Fruit fly (Drosophila melanogaster) whole organism, embryonic: ENCODE results near the gene Neu2.

Experiments
- Antp ChIP-seq: fragments of 200-800 bp; sonication (Bioruptor generic); optimal IDR thresholded peaks from 3 replicates; lab custom pipeline; 2016; ENCODE audit warnings: missing biosample characterization, missing genetic modification characterization
- BEAF-32 ChIP-seq: fragments of 200-800 bp; sonication (Bioruptor generic); optimal IDR thresholded peaks from 3 replicates; lab custom pipeline; 2017; ENCODE audit warnings: missing biosample characterization, missing genetic modification characterization, mild to moderate bottlenecking, moderate library complexity, missing genetic modification reagents
- CG10431 ChIP-seq: fragments of 200-800 bp; sonication (Bioruptor generic); optimal IDR thresholded peaks from 3 replicates; lab custom pipeline; 2018; ENCODE audit warnings: missing biosample characterization, mild to moderate bottlenecking, missing genetic modification characterization
- CG12299 ChIP-seq: fragments of 200-800 bp; sonication (Bioruptor generic); optimal IDR thresholded peaks from 2 replicates; lab custom pipeline; 2018; ENCODE audit warnings: missing biosample characterization, mild to moderate bottlenecking, missing genetic modification characterization
- CG12391 ChIP-seq: fragments of 200-800 bp; sonication (Bioruptor generic); optimal IDR thresholded peaks from 3 replicates; lab custom pipeline; 2018; ENCODE audit warnings: missing biosample characterization, mild to moderate bottlenecking, missing genetic modification characterization, moderate library complexity
- CG12659 ChIP-seq: fragments of 200-800 bp; sonication (Bioruptor generic); optimal IDR thresholded peaks from 3 replicates; lab custom pipeline; 2017; ENCODE audit warnings: mild to moderate bottlenecking, missing biosample characterization, missing genetic modification reagents, missing genetic modification characterization
- CG13287 ChIP-seq: fragments of 200-800 bp; sonication (Bioruptor generic); IDR thresholded peaks from 2 replicates; pipeline ENCODE4 v1.3.6; 2022; ENCODE audit warnings: missing biosample characterization, missing genetic modification characterization; ENCODE audit not compliant: partially characterized antibody
- CG14050 ChIP-seq: fragments of 200-800 bp; sonication (Bioruptor generic); IDR thresholded peaks from 3 replicates; pipeline ENCODE4 v1.3.6; 2022; ENCODE audit warnings: missing biosample characterization, missing genetic modification characterization
- CG16863 ChIP-seq: fragments of 200-800 bp; sonication (Bioruptor generic); optimal IDR thresholded peaks from 3 replicates; lab custom pipeline; 2016; ENCODE audit warnings: missing biosample characterization, missing genetic modification characterization
- CG17912 ChIP-seq: fragments of 200-800 bp; sonication (Bioruptor generic); optimal IDR thresholded peaks from 2 replicates; lab custom pipeline; 2018; ENCODE audit warnings: missing biosample characterization, mild to moderate bottlenecking, missing genetic modification characterization
- CG2116 ChIP-seq: fragments of 200-800 bp; sonication (Bioruptor generic); optimal IDR thresholded peaks from 3 replicates; lab custom pipeline; 2018; ENCODE audit warnings: missing biosample characterization, mild to moderate bottlenecking, missing genetic modification characterization
- CG2120 ChIP-seq: fragments of 200-800 bp; sonication (Bioruptor generic); optimal IDR thresholded peaks from 3 replicates; lab custom pipeline; 2016; ENCODE audit warnings: missing biosample characterization, missing genetic modification characterization
- CG30020 ChIP-seq: fragments of 200-800 bp; optimal IDR thresholded peaks from 2 replicates; lab custom pipeline; 2019; ENCODE audit warnings: missing biosample characterization, mild to moderate bottlenecking, missing genetic modification characterization, moderate library complexity
- CG3281 ChIP-seq: fragments of 200-800 bp; sonication (Bioruptor generic); optimal IDR thresholded peaks from 3 replicates; lab custom pipeline; 2017; ENCODE audit warnings: missing biosample characterization, mild to moderate bottlenecking, missing genetic modification characterization
- CG4360 ChIP-seq: fragments of 200-800 bp; sonication (Bioruptor generic); IDR thresholded peaks from 2 replicates; pipeline ENCODE4 v1.3.6; 2022; ENCODE audit warnings: missing biosample characterization, missing genetic modification characterization
- CG7556 ChIP-seq: fragments of 200-800 bp; sonication (Bioruptor generic); optimal IDR thresholded peaks from 2 replicates; lab custom pipeline; 2017; ENCODE audit warnings: missing biosample characterization, mild to moderate bottlenecking, missing genetic modification characterization
- CG7786 ChIP-seq: fragments of 200-800 bp; sonication (Bioruptor generic); optimal IDR thresholded peaks from 2 replicates; lab custom pipeline; 2016; ENCODE audit warnings: missing biosample characterization, missing genetic modification characterization
- CG9437 ChIP-seq: fragments of 200-800 bp; sonication (Bioruptor generic); optimal IDR thresholded peaks from 2 replicates; lab custom pipeline; 2018; ENCODE audit warnings: missing biosample characterization, mild to moderate bottlenecking, missing genetic modification characterization
- CoRest ChIP-seq: fragments of 200-800 bp; sonication (Bioruptor generic); optimal IDR thresholded peaks from 3 replicates; lab custom pipeline; 2018; ENCODE audit warnings: missing biosample characterization, mild to moderate bottlenecking, missing genetic modification characterization, moderate library complexity
- D ChIP-seq, 2 experiments: fragments of 200-800 bp in 1 of 2; fragments of >200 bp in 1 of 2; sonication (Bioruptor generic) in 1 of 2; optimal IDR thresholded peaks; 2 replicates in 1 of 2; 3 replicates in 1 of 2; lab custom pipeline; 2017; ENCODE audit warnings: mild to moderate bottlenecking in 1 of 2, missing biosample characterization in 1 of 2, missing genetic modification characterization in 1 of 2, missing genetic modification reagents in 1 of 2
- Doc3 ChIP-seq: fragments of 200-800 bp; sonication (Bioruptor generic); IDR thresholded peaks from 3 replicates; pipeline ENCODE4 v1.3.6; 2022; ENCODE audit warnings: missing biosample characterization, missing genetic modification characterization; ENCODE audit not compliant: partially characterized antibody
- E2f2 ChIP-seq: fragments of 200-800 bp; sonication (Bioruptor generic); IDR thresholded peaks from 2 replicates; pipeline ENCODE4 v1.3.6; 2022; ENCODE audit warnings: missing biosample characterization, missing genetic modification characterization
- Elba2 ChIP-seq: fragments of 200-800 bp; sonication (Bioruptor generic); optimal IDR thresholded peaks from 3 replicates; lab custom pipeline; 2016; ENCODE audit warnings: missing biosample characterization, missing genetic modification characterization
- Ets97D ChIP-seq: fragments of 200-800 bp; sonication (Bioruptor generic); optimal IDR thresholded peaks from 3 replicates; lab custom pipeline; 2016; ENCODE audit warnings: missing biosample characterization, missing genetic modification characterization
- Lhr ChIP-seq: fragments of 200-800 bp; sonication (Bioruptor generic); optimal IDR thresholded peaks from 3 replicates; lab custom pipeline; 2017; ENCODE audit warnings: mild to moderate bottlenecking, missing biosample characterization, missing genetic modification reagents, missing genetic modification characterization
- MBD-R2 ChIP-seq: fragments of 200-800 bp; sonication (Bioruptor generic); IDR thresholded peaks from 2 replicates; pipeline ENCODE4 v1.3.6; 2022; ENCODE audit warnings: missing biosample characterization, missing genetic modification characterization
- Med ChIP-seq: fragments of 200-800 bp; sonication (Bioruptor generic); peaks from one replicate; lab custom pipeline; 2016; ENCODE audit warnings: missing biosample characterization, missing genetic modification characterization, mild to moderate bottlenecking, inconsistent platforms, moderate library complexity
- PHDP ChIP-seq: fragments of 200-800 bp; sonication (Bioruptor generic); optimal IDR thresholded peaks from 3 replicates; lab custom pipeline; 2018; ENCODE audit warnings: missing biosample characterization, mild to moderate bottlenecking, missing genetic modification characterization, moderate library complexity
- Ravus ChIP-seq: fragments of 200-800 bp; sonication (Bioruptor generic); IDR thresholded peaks from 2 replicates; pipeline ENCODE4 v1.3.6; 2022; ENCODE audit warnings: missing biosample characterization, missing genetic modification characterization
- Sin3A ChIP-seq: fragments of >200 bp; optimal IDR thresholded peaks from 2 replicates; lab custom pipeline; 2018
- Xbp1 ChIP-seq: fragments of 200-800 bp; sonication (Bioruptor generic); optimal IDR thresholded peaks from 3 replicates; lab custom pipeline; 2016; ENCODE audit warnings: missing biosample characterization, mild to moderate bottlenecking, missing genetic modification characterization
- Xrp1 ChIP-seq: fragments of 200-800 bp; sonication (Bioruptor generic); IDR thresholded peaks from 2 replicates; pipeline ENCODE4 v1.3.6; 2022; ENCODE audit warnings: missing biosample characterization, missing genetic modification characterization
- YL-1 ChIP-seq: fragments of 200-800 bp; sonication (Bioruptor generic); optimal IDR thresholded peaks from 3 replicates; lab custom pipeline; 2017; ENCODE audit warnings: missing biosample characterization, mild to moderate bottlenecking, missing genetic modification characterization
- bigmax ChIP-seq: fragments of 200-800 bp; sonication (Bioruptor generic); optimal IDR thresholded peaks from 2 replicates; lab custom pipeline; 2018; ENCODE audit warnings: missing biosample characterization, mild to moderate bottlenecking, missing genetic modification characterization
- cato ChIP-seq: fragments of 200-800 bp; sonication (Bioruptor generic); optimal IDR thresholded peaks from 2 replicates; lab custom pipeline; 2016; ENCODE audit warnings: missing biosample characterization, missing genetic modification characterization, borderline replicate concordance
- dm ChIP-seq: fragments of 200-800 bp; sonication (Bioruptor generic); optimal IDR thresholded peaks from 3 replicates; lab custom pipeline; 2016; ENCODE audit warnings: missing biosample characterization, missing genetic modification characterization
- dmrt11E ChIP-seq: fragments of 200-800 bp; sonication (Bioruptor generic); optimal IDR thresholded peaks from 3 replicates; lab custom pipeline; 2018; ENCODE audit warnings: missing biosample characterization, mild to moderate bottlenecking, missing genetic modification characterization, moderate library complexity
- gem ChIP-seq: fragments of 200-800 bp; sonication (Bioruptor generic); optimal IDR thresholded peaks from 2 replicates; lab custom pipeline; 2019; ENCODE audit warnings: missing biosample characterization, mild to moderate bottlenecking, missing genetic modification characterization, moderate library complexity
- klu ChIP-seq: fragments of 200-800 bp; sonication (Bioruptor generic); IDR thresholded peaks from 2 replicates; pipeline ENCODE4 v1.3.6; 2022; ENCODE audit warnings: missing biosample characterization, missing genetic modification characterization
- nau ChIP-seq: fragments of 200-800 bp; sonication (Bioruptor generic); optimal IDR thresholded peaks from 3 replicates; lab custom pipeline; 2017; ENCODE audit warnings: missing biosample characterization, mild to moderate bottlenecking, missing genetic modification characterization, missing genetic modification reagents
- nmo ChIP-seq: fragments of 200-800 bp; sonication (Bioruptor generic); optimal IDR thresholded peaks from 2 replicates; lab custom pipeline; 2018; ENCODE audit warnings: missing biosample characterization, mild to moderate bottlenecking, missing genetic modification characterization, moderate library complexity
- org-1 ChIP-seq: fragments of 200-800 bp; sonication (Bioruptor generic); optimal IDR thresholded peaks from 2 replicates; lab custom pipeline; 2017; ENCODE audit warnings: missing biosample characterization, missing genetic modification characterization
- phol ChIP-seq: fragments of 200-800 bp; sonication (Bioruptor generic); optimal IDR thresholded peaks from 3 replicates; lab custom pipeline; 2018; ENCODE audit warnings: missing biosample characterization, mild to moderate bottlenecking, missing genetic modification characterization, moderate library complexity
- row ChIP-seq: fragments of 200-800 bp; sonication (Bioruptor generic); IDR thresholded peaks from 3 replicates; pipeline ENCODE4 v1.3.6; 2022; ENCODE audit warnings: missing biosample characterization, missing genetic modification characterization
- stwl ChIP-seq: fragments of 200-800 bp; sonication (Bioruptor generic); optimal IDR thresholded peaks from 3 replicates; lab custom pipeline; 2018; ENCODE audit warnings: missing biosample characterization, mild to moderate bottlenecking, missing genetic modification characterization, moderate library complexity
- sug ChIP-seq: fragments of 200-800 bp; optimal IDR thresholded peaks from 2 replicates; lab custom pipeline; 2019; ENCODE audit warnings: missing biosample characterization, mild to moderate bottlenecking, missing genetic modification characterization, moderate library complexity
- tna ChIP-seq: fragments of 200-800 bp; sonication (Bioruptor generic); IDR thresholded peaks from 2 replicates; pipeline ENCODE4 v1.3.6; 2022; ENCODE audit warnings: missing biosample characterization, missing genetic modification characterization; ENCODE audit not compliant: partially characterized antibody
- unpg ChIP-seq: fragments of 200-800 bp; sonication (Bioruptor generic); optimal IDR thresholded peaks from 3 replicates; lab custom pipeline; 2018; ENCODE audit warnings: missing biosample characterization, mild to moderate bottlenecking, missing genetic modification characterization, moderate library complexity
- zen ChIP-seq: fragments of 200-800 bp; sonication (Bioruptor generic); optimal IDR thresholded peaks from 3 replicates; lab custom pipeline; 2018; ENCODE audit warnings: missing biosample characterization, mild to moderate bottlenecking, missing genetic modification characterization, moderate library complexity

The Neu2 gene

DNA sequence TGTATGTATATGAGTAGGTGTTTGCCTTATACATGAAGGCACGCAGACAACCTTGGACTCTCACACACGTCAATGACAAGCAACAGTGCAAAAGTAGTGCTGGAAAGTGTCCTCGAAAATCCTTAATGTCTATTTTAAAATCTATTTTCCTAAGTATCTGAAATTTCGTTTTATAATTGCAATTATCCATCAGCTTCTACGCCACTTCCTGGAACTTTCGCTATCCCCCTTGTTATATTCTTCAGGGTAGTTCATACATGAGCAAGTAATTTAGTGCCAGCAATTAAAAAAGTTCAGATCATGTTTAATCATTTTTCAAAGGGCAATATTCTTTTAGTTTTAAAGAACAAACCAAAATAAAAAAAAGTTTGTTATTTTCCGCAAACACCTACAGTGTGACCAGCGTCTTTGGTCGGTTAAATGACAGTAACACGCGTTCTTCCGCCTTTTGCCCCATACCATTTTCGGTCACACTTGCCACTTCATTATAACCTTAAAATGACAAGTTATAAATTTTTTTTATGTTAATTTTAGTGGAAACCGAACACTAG lies 26.4 kb upstream of the Neu2 start (continued):
- TF ChIP-seq CG12659 (GFP tag; lab: Kevin White, UChicago): peak; percentile 69
- TF ChIP-seq Lhr (GFP tag; lab: Kevin White, UChicago): peak; percentile 73
- TF ChIP-seq CG13287 (GFP tag; lab: Robert Waterston, UW): peak; percentile 34; the same call in 1 of the 2 replicates
- TF ChIP-seq CG30020 (tag; lab: Kevin White, UChicago): peak; percentile 53
- TF ChIP-seq dm (GFP tag; lab: Kevin White, UChicago): peak; percentile 43
- no peak for TF ChIP-seq Ravus (GFP tag; lab: Robert Waterston, UW)
- peak; percentile 86 for TF ChIP-seq Med (GFP tag; lab: Kevin White, UChicago)
- no peak for TF ChIP-seq CG14050 (GFP tag; lab: Robert Waterston, UW)
- TF ChIP-seq CG16863 (GFP tag; lab: Kevin White, UChicago): no peak
- TF ChIP-seq dmrt11E (tag; lab: Kevin White, UChicago): peak; percentile 1
- peak; percentile 68 for TF ChIP-seq Sin3A
- TF ChIP-seq E2f2 (GFP tag; lab: Robert Waterston, UW): peak; percentile 15; the same call in 1 of the 2 replicates
- peak; percentile 26 for TF ChIP-seq zen
- peak; percentile 72 for TF ChIP-seq stwl (tag; lab: Kevin White, UChicago)
- peak; percentile 5 for TF ChIP-seq unpg (GFP tag; lab: Kevin White, UChicago)
- peak; percentile 8 for TF ChIP-seq CG7556 (GFP tag; lab: Kevin White, UChicago)
- peak; percentile 31 for TF ChIP-seq gem
- peak; percentile 23 for TF ChIP-seq sug (tag; lab: Kevin White, UChicago)
- no peak for TF ChIP-seq tna
- TF ChIP-seq D (optimal IDR thresholded peaks at IDR 0.05; lab: Kevin White, UChicago): no peak
- peak; percentile 19 for TF ChIP-seq D (GFP tag; optimal IDR thresholded peaks at IDR 0.05; lab: Kevin White, UChicago)
- peak; percentile 42 for TF ChIP-seq BEAF-32 (GFP tag; lab: Kevin White, UChicago)
- TF ChIP-seq Antp (GFP tag; lab: Kevin White, UChicago): no peak
- peak; percentile 36 for TF ChIP-seq phol (tag; lab: Kevin White, UChicago)
- peak; percentile 56; the same call in 1 of the 2 replicates for TF ChIP-seq MBD-R2 (GFP tag; lab: Robert Waterston, UW)
- TF ChIP-seq CG12299 (tag; lab: Kevin White, UChicago): peak; percentile 2
- no peak for TF ChIP-seq CG4360 (GFP tag; lab: Robert Waterston, UW)
- TF ChIP-seq CG9437 (GFP tag; lab: Kevin White, UChicago): peak; percentile 12
- TF ChIP-seq CoRest: peak; percentile 36
- TF ChIP-seq Elba2 (GFP tag; lab: Kevin White, UChicago): peak; percentile 26
- no peak for TF ChIP-seq PHDP (tag; lab: Kevin White, UChicago)
- TF ChIP-seq YL-1 (GFP tag; lab: Kevin White, UChicago): peak; percentile 88
- peak; percentile 43; the same call in 2 of the 3 replicates for TF ChIP-seq row (GFP tag; lab: Robert Waterston, UW)
- peak; percentile 85 for TF ChIP-seq CG10431 (GFP tag; lab: Kevin White, UChicago)
- TF ChIP-seq CG7786 (GFP tag; lab: Kevin White, UChicago): peak; percentile 42
- TF ChIP-seq CG2120 (GFP tag; lab: Kevin White, UChicago): peak; percentile 58
- TF ChIP-seq cato (GFP tag; lab: Kevin White, UChicago): peak; percentile 0
- TF ChIP-seq CG2116 (GFP tag; lab: Kevin White, UChicago): peak; percentile 63
- TF ChIP-seq nau (GFP tag; lab: Kevin White, UChicago): no peak
- no peak for TF ChIP-seq org-1 (GFP tag; lab: Kevin White, UChicago)
- peak; percentile 57 for TF ChIP-seq nmo
- TF ChIP-seq CG12391 (tag; lab: Kevin White, UChicago): peak; percentile 54
- TF ChIP-seq Xbp1 (GFP tag; lab: Kevin White, UChicago): peak; percentile 27
- TF ChIP-seq Xrp1 (GFP tag; lab: Robert Waterston, UW): no peak
- TF ChIP-seq Doc3 (GFP tag; lab: Robert Waterston, UW): no peak
- TF ChIP-seq Ets97D: peak; percentile 70
- TF ChIP-seq CG3281 (GFP tag; lab: Kevin White, UChicago): peak; percentile 27
- no peak for TF ChIP-seq klu (GFP tag; lab: Robert Waterston, UW)
- TF ChIP-seq bigmax (GFP tag; lab: Kevin White, UChicago): peak; percentile 100
- TF ChIP-seq CG17912 (GFP tag; lab: Kevin White, UChicago): no peak
